Worm (Caenorhabditis elegans) whole organism, L1 larva: ENCODE measurements around the gene clec-148.

ENCODE experiments used
- mef-2 ChIP-seq: fragments of 150-350 bp; optimal IDR thresholded peaks from 2 replicates; lab custom pipeline; 2014; ENCODE audit warnings: missing biosample characterization, missing genetic modification characterization
- nhr-71 ChIP-seq: sonication (generic microtip); optimal IDR thresholded peaks from 2 replicates; lab custom pipeline; 2016; ENCODE audit warnings: mild to moderate bottlenecking, missing genetic modification characterization, moderate library complexity, missing compliant biosample characterization
- ztf-11 ChIP-seq, 2 experiments: sonication (generic microtip); optimal IDR thresholded peaks; 2 replicates each; lab custom pipeline; 2016 to 2017; ENCODE audit warnings: missing genetic modification characterization in 2 of 2, missing biosample characterization in 1 of 2, missing compliant biosample characterization in 1 of 2

ce11 chrIII:154168-154567 is 21.5 kb downstream of the clec-148 start:
- TF ChIP-seq mef-2 (tag; lab: Kevin White, UChicago) = no peak
- no peak for TF ChIP-seq ztf-11 (tag; optimal IDR thresholded peaks at IDR 0.05; lab: Kevin White, UChicago)
- no peak for TF ChIP-seq nhr-71 (tag; lab: Kevin White, UChicago)
